Worm (Caenorhabditis elegans): Measurements from ENCODE around the gene F20B6.10.
A peak's percentile ranks its signal among the peaks of the same experiment; 100 is the strongest.

Gene F20B6.10

DNA sequence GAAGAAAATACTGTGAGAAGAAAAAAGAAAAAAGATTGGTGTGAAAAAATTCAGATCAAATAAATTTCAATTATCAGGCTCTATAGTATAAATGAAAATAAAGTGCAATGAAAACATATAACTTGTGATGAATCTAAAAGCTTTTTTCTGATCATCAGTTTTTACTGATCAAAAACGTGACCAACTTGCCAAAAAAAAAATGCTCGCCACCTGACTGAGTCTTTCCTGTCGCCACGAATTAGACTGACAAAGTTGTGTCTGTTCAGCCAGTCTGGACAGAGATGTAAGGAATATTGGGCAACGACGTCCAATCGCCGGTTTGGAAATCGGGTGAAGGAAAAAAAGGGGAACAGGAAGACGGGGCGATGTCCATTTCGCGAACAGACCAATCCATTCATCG lies 2.5 kb upstream of the F20B6.10 start:
- TF ChIP-seq attf-6 (GFP tag; IDR thresholded peaks at IDR 0.05): no peak
- TF ChIP-seq aptf-3 (GFP tag; IDR thresholded peaks at IDR 0.05): no peak
- peak; percentile 20 for TF ChIP-seq nhr-80 (tag; optimal IDR thresholded peaks at IDR 0.05)
- no peak for TF ChIP-seq lsy-27 (tag; optimal IDR thresholded peaks at IDR 0.05; ENCODE audit: borderline replicate concordance, insufficient read depth)
- no peak for TF ChIP-seq mes-4 (tag; optimal IDR thresholded peaks at IDR 0.05)
- peak; percentile 32; the same call in 1 of the 2 replicates for TF ChIP-seq B0336.3 (GFP tag; IDR thresholded peaks at IDR 0.05)
- no peak for TF ChIP-seq cebp-1 (GFP tag; IDR thresholded peaks at IDR 0.05)
- peak; percentile 48 for TF ChIP-seq cebp-1 (tag; optimal IDR thresholded peaks at IDR 0.05)
- TF ChIP-seq egrh-3 (GFP tag; IDR thresholded peaks at IDR 0.05): no peak
- no peak for TF ChIP-seq die-1 (tag; optimal IDR thresholded peaks at IDR 0.05)
- TF ChIP-seq let-526 (GFP tag; IDR thresholded peaks at IDR 0.05): 0 out of 2 replicates have a peak, but pooled peaks have one; percentile 33
- peak in 1 of 3 experiments; percentile 3 for TF ChIP-seq lin-35 (GFP tag; optimal IDR thresholded peaks at IDR 0.05)
- TF ChIP-seq somi-1 (GFP tag; optimal IDR thresholded peaks at IDR 0.05): peak; percentile 5
- TF ChIP-seq egl-18 (GFP tag; IDR thresholded peaks at IDR 0.05): no peak
- TF ChIP-seq hmg-20 (GFP tag; IDR thresholded peaks at IDR 0.05): 0 out of 2 replicates have a peak, but pooled peaks have one; percentile 43

DNA sequence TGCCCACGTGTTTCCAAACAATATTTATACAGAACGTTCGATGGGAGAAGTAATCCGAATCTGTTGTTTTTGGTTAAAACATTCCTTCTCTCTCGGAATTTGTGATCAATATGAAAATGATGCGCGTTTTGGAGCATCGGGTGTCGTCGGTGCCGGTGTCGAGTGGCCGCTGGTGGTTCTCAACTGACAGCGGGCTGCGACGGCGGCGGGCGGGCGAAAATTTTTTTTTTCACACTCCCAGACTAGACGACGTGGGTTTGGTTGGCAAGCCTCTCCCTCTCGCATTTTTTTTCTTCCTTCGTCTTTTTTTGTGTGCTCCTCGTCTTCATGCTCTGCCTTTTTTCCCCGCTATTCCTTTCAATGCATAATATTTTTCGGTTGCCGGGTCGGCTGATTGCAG lies 1.2 kb upstream of the F20B6.10 start, which contains the start of gene W01H2.2:
TSS of gene W01H2.2 (minus strand) at position 285 of the 400 bp plus-strand sequence.
- no peak for TF ChIP-seq cebp-1 (GFP tag; IDR thresholded peaks at IDR 0.05)
- peak; percentile 31 for TF ChIP-seq cebp-1 (tag; optimal IDR thresholded peaks at IDR 0.05)
- TF ChIP-seq tbp1 (GFP tag; optimal IDR thresholded peaks at IDR 0.05): no peak
- TF ChIP-seq hmg-1.2 (GFP tag; IDR thresholded peaks at IDR 0.05): no peak
- TF ChIP-seq ceh-79 (tag; optimal IDR thresholded peaks at IDR 0.05): no peak
- TF ChIP-seq chd-7 (tag; optimal IDR thresholded peaks at IDR 0.05): peak; percentile 36
- no peak for TF ChIP-seq him-1 (tag; optimal IDR thresholded peaks at IDR 0.05)
- 0 out of 2 replicates have a peak, but pooled peaks have one; percentile 34 for TF ChIP-seq mcd-1 (GFP tag; IDR thresholded peaks at IDR 0.05)
- TF ChIP-seq B0035.1 (tag; optimal IDR thresholded peaks at IDR 0.05): no peak
- no peak for TF ChIP-seq ekl-4 (GFP tag; IDR thresholded peaks at IDR 0.05)
- peak; percentile 91 for TF ChIP-seq zfh-2 (GFP tag; conservative IDR thresholded peaks at IDR 0.05)
- TF ChIP-seq dpff-1 (tag; optimal IDR thresholded peaks at IDR 0.05): no peak
- no peak for TF ChIP-seq snpc-1.1 (tag; optimal IDR thresholded peaks at IDR 0.05; ENCODE audit: insufficient read depth)
- no peak for TF ChIP-seq attf-3 (GFP tag; conservative IDR thresholded peaks at IDR 0.05)
- no peak for TF ChIP-seq let-607 (tag; optimal IDR thresholded peaks at IDR 0.05)
- TF ChIP-seq T26A5.8 (tag; optimal IDR thresholded peaks at IDR 0.05): no peak
- TF ChIP-seq nfyb-1 (GFP tag; IDR thresholded peaks at IDR 0.05): 0 out of 2 replicates have a peak, but pooled peaks have one; percentile 43
- no peak for TF ChIP-seq aptf-3 (GFP tag; IDR thresholded peaks at IDR 0.05)
- TF ChIP-seq madf-8 (GFP tag; conservative IDR thresholded peaks at IDR 0.05): no peak
- no peak for TF ChIP-seq tlf-1 (GFP tag; optimal IDR thresholded peaks at IDR 0.05)
- no peak for TF ChIP-seq aptf-2 (GFP tag; conservative IDR thresholded peaks at IDR 0.05)

DNA sequence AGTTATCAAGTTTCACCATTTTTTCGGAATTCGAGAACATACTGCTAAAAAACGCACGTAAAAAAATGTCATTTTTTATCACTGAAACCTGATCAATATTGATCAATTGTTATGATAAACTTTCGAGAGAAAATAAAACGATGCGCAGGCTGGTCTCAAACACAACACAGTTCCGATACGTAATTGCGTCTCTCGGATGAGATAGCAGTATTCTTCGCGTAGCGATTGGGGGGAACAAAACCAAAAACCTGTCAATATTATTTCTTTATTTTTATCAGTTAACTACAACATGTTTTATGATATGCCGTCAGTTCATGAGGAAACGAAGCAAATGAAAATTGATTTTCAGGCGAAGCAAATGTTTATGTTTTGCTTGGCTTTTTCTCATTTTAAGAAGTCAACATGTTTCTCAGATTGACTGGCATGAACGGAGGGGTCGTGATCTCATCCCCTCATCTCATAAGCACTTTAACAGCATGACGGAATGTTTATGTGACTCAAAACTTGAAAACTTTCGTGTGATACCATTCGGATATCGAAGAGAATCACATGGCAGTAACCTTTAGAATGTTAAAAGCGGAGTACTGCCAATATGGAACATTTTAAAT lies 1.4 kb downstream of the F20B6.10 start:
- TF ChIP-seq madf-6 (GFP tag; IDR thresholded peaks at IDR 0.05) (no peak), B0336.3 (GFP tag; IDR thresholded peaks at IDR 0.05) (peak; percentile 36; the same call in 1 of the 2 replicates), K12H6.12 (tag; optimal IDR thresholded peaks at IDR 0.05) (no peak), aptf-3 (GFP tag; IDR thresholded peaks at IDR 0.05) (no peak), nhr-80 (tag; optimal IDR thresholded peaks at IDR 0.05) (peak; percentile 84), repo-1 (tag; optimal IDR thresholded peaks at IDR 0.05) (no peak), dox-1 (GFP tag; IDR thresholded peaks at IDR 0.05) (0 out of 2 replicates have a peak, but pooled peaks have one; percentile 15), cebp-2 (GFP tag; IDR thresholded peaks at IDR 0.05) (no peak), akir-1 (GFP tag; optimal IDR thresholded peaks at IDR 0.05) (no peak), dpl-1 (GFP tag; optimal IDR thresholded peaks at IDR 0.05) (no peak), Y56A3A.18 (GFP tag; IDR thresholded peaks at IDR 0.05) (peak; percentile 16; the same call in 1 of the 2 replicates), F23B12.7 (tag; optimal IDR thresholded peaks at IDR 0.05; ENCODE audit: insufficient read depth) (no peak), tlf-1 (GFP tag; optimal IDR thresholded peaks at IDR 0.05) (no peak), cebp-1 (GFP tag; IDR thresholded peaks at IDR 0.05) (no peak), cebp-1 (tag; optimal IDR thresholded peaks at IDR 0.05) (peak; percentile 11), egl-18 (GFP tag; IDR thresholded peaks at IDR 0.05) (no peak), mxl-1 (tag; optimal IDR thresholded peaks at IDR 0.05) (no peak), ccch-3 (GFP tag; optimal IDR thresholded peaks at IDR 0.05) (no peak), attf-5 (GFP tag; optimal IDR thresholded peaks at IDR 0.05) (peak; percentile 24)
